Worm (Caenorhabditis elegans): ENCODE data around the gene Y41G9A.5.

- TF ChIP-seq him-1 (tag; optimal IDR thresholded peaks at IDR 0.05): no peak
- no peak for TF ChIP-seq W03F9.2 (tag; optimal IDR thresholded peaks at IDR 0.05)
- TF ChIP-seq dao-5 (tag; optimal IDR thresholded peaks at IDR 0.05): no peak
Measured at ce11 chrX:2990145-2990544, 43.7 kb downstream of the Y41G9A.5 start.

Measured in whole organism, L4/young adult.